Fruit fly (Drosophila melanogaster): ENCODE measurements around the gene CG14042.

Gene CG14042

dm6 chr2L:5000919-5001581 is 36.5 kb upstream of the CG14042 start (continued):
- no peak for TF ChIP-seq pan (optimal IDR thresholded peaks at IDR 0.05)
- peak in 1 of 2 experiments; percentile 65 for TF ChIP-seq pan (GFP tag; optimal IDR thresholded peaks at IDR 0.05 in 1 of 2, IDR thresholded peaks at IDR 0.05 in 1 of 2)
- TF ChIP-seq Max (GFP tag; optimal IDR thresholded peaks at IDR 0.05) = no peak
- peak; percentile 6 for TF ChIP-seq vvl (GFP tag; IDR thresholded peaks at IDR 0.05)
- peak; percentile 84 for TF ChIP-seq CG1603 (tag; optimal IDR thresholded peaks at IDR 0.05)
- no peak for TF ChIP-seq CG34376 (GFP tag; optimal IDR thresholded peaks at IDR 0.05)
- TF ChIP-seq eyg (GFP tag; optimal IDR thresholded peaks at IDR 0.05) = no peak
- no peak for TF ChIP-seq nerfin-1 (tag; optimal IDR thresholded peaks at IDR 0.05)
- peak in 1 of 2 experiments; percentile 98 for TF ChIP-seq Dfd (GFP tag; optimal IDR thresholded peaks at IDR 0.05)
- no peak for TF ChIP-seq jumu (GFP tag; optimal IDR thresholded peaks at IDR 0.05)
- peak; percentile 24; the same call in 1 of the 2 replicates for TF ChIP-seq CG14667 (GFP tag; IDR thresholded peaks at IDR 0.05)
- no peak for TF ChIP-seq CG3281 (GFP tag; optimal IDR thresholded peaks at IDR 0.05)
- TF ChIP-seq CG8359 (GFP tag; optimal IDR thresholded peaks at IDR 0.05; ENCODE audit: borderline replicate concordance) = no peak
- no peak for TF ChIP-seq Vsx1 (GFP tag; optimal IDR thresholded peaks at IDR 0.05)
- no peak for TF ChIP-seq fu2 (GFP tag; optimal IDR thresholded peaks at IDR 0.05)
- TF ChIP-seq tio (GFP tag; optimal IDR thresholded peaks at IDR 0.05) = no peak
- no peak for TF ChIP-seq CG4854 (GFP tag; optimal IDR thresholded peaks at IDR 0.05)
- TF ChIP-seq CG43689 (GFP tag; IDR thresholded peaks at IDR 0.05) = no peak
- TF ChIP-seq CG6175 (GFP tag; IDR thresholded peaks at IDR 0.05) = no peak; the same call in 2 of the 3 replicates
- peak; percentile 75 for TF ChIP-seq CG10321 (GFP tag; IDR thresholded peaks at IDR 0.05)
- TF ChIP-seq mld (GFP tag; IDR thresholded peaks at IDR 0.05; ENCODE audit: partially characterized antibody) = no peak
- no peak for TF ChIP-seq CG10654 (GFP tag; optimal IDR thresholded peaks at IDR 0.05)
- TF ChIP-seq CG8290 (GFP tag; optimal IDR thresholded peaks at IDR 0.05) = peak; percentile 89
- peak; percentile 2 to 81 for TF ChIP-seq CG8290 (tag; optimal IDR thresholded peaks at IDR 0.05)
- TF ChIP-seq org-1 (GFP tag; optimal IDR thresholded peaks at IDR 0.05) = no peak
- TF ChIP-seq CG11560 (tag; IDR thresholded peaks at IDR 0.05) = no peak
- no peak for TF ChIP-seq slou (GFP tag; optimal IDR thresholded peaks at IDR 0.05)
- TF ChIP-seq Mrtf (GFP tag; IDR thresholded peaks at IDR 0.05) = peak; percentile 26; the same call in 2 of the 3 replicates
- TF ChIP-seq ems (GFP tag; optimal IDR thresholded peaks at IDR 0.05) = no peak
- TF ChIP-seq HLH54F (GFP tag; optimal IDR thresholded peaks at IDR 0.05) = no peak
- TF ChIP-seq Pdp1 (GFP tag; optimal IDR thresholded peaks at IDR 0.05) = no peak
- no peak for TF ChIP-seq Ssrp (tag; optimal IDR thresholded peaks at IDR 0.05)
- TF ChIP-seq CG34422 (GFP tag; IDR thresholded peaks at IDR 0.05) = peak; percentile 59; the same call in 1 of the 3 replicates
- no peak for TF ChIP-seq cas (GFP tag; IDR thresholded peaks at IDR 0.05)
- peak; percentile 65; the same call in 2 of the 3 replicates for TF ChIP-seq otp (GFP tag; IDR thresholded peaks at IDR 0.05)
- no peak for TF ChIP-seq Fer2 (tag; optimal IDR thresholded peaks at IDR 0.05)
- no peak for TF ChIP-seq fru (optimal IDR thresholded peaks at IDR 0.05)
- TF ChIP-seq CG7357 (GFP tag; IDR thresholded peaks at IDR 0.05) = no peak; the same call in 2 of the 3 replicates
- peak; percentile 55 for TF ChIP-seq Xrp1 (GFP tag; IDR thresholded peaks at IDR 0.05)
- peak; percentile 38; the same call in 1 of the 2 replicates for TF ChIP-seq Gsc (GFP tag; IDR thresholded peaks at IDR 0.05)
- no peak for TF ChIP-seq fd3F (GFP tag; optimal IDR thresholded peaks at IDR 0.05)
- no peak for TF ChIP-seq CG11093 (GFP tag; IDR thresholded peaks at IDR 0.05)
- TF ChIP-seq CG10267 (tag; optimal IDR thresholded peaks at IDR 0.05) = no peak
- TF ChIP-seq CG16863 (GFP tag; optimal IDR thresholded peaks at IDR 0.05) = no peak
- TF ChIP-seq insv (GFP tag; optimal IDR thresholded peaks at IDR 0.05) = no peak
- TF ChIP-seq CG13775 (GFP tag; optimal IDR thresholded peaks at IDR 0.05) = no peak
- no peak for TF ChIP-seq HHEX (GFP tag; optimal IDR thresholded peaks at IDR 0.05)
- TF ChIP-seq gt (GFP tag; IDR thresholded peaks at IDR 0.05) = no peak; the same call in 1 of the 2 replicates
- TF ChIP-seq CTCF (GFP tag; optimal IDR thresholded peaks at IDR 0.05) = peak; percentile 33
- TF ChIP-seq CG8944 (GFP tag; optimal IDR thresholded peaks at IDR 0.05) = no peak
- no peak for TF ChIP-seq CHES-1-like (GFP tag; optimal IDR thresholded peaks at IDR 0.05)
- TF ChIP-seq Optix (GFP tag; IDR thresholded peaks at IDR 0.05) = peak; percentile 23; the same call in 2 of the 3 replicates
